Fruit fly (Drosophila melanogaster): ENCODE data around the gene Mob2.

Gene Mob2

dm6 chr3L:11556637-11557036, 5.4 kb downstream of the Mob2 start (continued):
- no peak for TF ChIP-seq danr (GFP tag; IDR thresholded peaks at IDR 0.05)

- peak; percentile 25 for TF ChIP-seq slp2 (GFP tag; optimal IDR thresholded peaks at IDR 0.05)
- TF ChIP-seq CG10267 (tag; optimal IDR thresholded peaks at IDR 0.05) = peak; percentile 79
- TF ChIP-seq CG6272 (GFP tag; IDR thresholded peaks at IDR 0.05) = no peak
- no peak for TF ChIP-seq pfk (GFP tag; optimal IDR thresholded peaks at IDR 0.05)
- no peak for TF ChIP-seq CG5953 (GFP tag; IDR thresholded peaks at IDR 0.05)
- no peak for TF ChIP-seq pb (GFP tag; optimal IDR thresholded peaks at IDR 0.05)
- TF ChIP-seq CG3838 (GFP tag; optimal IDR thresholded peaks at IDR 0.05) = peak; percentile 69
- peak; percentile 25; the same call in 1 of the 2 replicates for TF ChIP-seq hbn (GFP tag; IDR thresholded peaks at IDR 0.05; ENCODE audit: partially characterized antibody)
- TF ChIP-seq NC2β (GFP tag; optimal IDR thresholded peaks at IDR 0.05) = peak; percentile 27
- TF ChIP-seq eyg (GFP tag; optimal IDR thresholded peaks at IDR 0.05) = no peak
- no peak for TF ChIP-seq emc (GFP tag; optimal IDR thresholded peaks at IDR 0.05)
- TF ChIP-seq wek (GFP tag; optimal IDR thresholded peaks at IDR 0.05) = no peak
- no peak for TF ChIP-seq Scr (GFP tag; IDR thresholded peaks at IDR 0.05; ENCODE audit: partially characterized antibody)
- TF ChIP-seq CG30020 (tag; optimal IDR thresholded peaks at IDR 0.05) = peak; percentile 35
- no peak for TF ChIP-seq CG2129 (GFP tag; IDR thresholded peaks at IDR 0.05; ENCODE audit: partially characterized antibody)
- no peak for TF ChIP-seq CG16779 (GFP tag; IDR thresholded peaks at IDR 0.05)
- TF ChIP-seq CG1832 (GFP tag; optimal IDR thresholded peaks at IDR 0.05) = no peak
- no peak for TF ChIP-seq hb (GFP tag; IDR thresholded peaks at IDR 0.05; ENCODE audit: partially characterized antibody)
- no peak for TF ChIP-seq Taf1 (GFP tag; IDR thresholded peaks at IDR 0.05)
- peak; percentile 41 for TF ChIP-seq Fer1 (GFP tag; optimal IDR thresholded peaks at IDR 0.05)
- no peak for TF ChIP-seq ftz-f1 (GFP tag; optimal IDR thresholded peaks at IDR 0.05)
- no peak for TF ChIP-seq YL-1 (GFP tag; optimal IDR thresholded peaks at IDR 0.05)
- no peak for TF ChIP-seq CG9797 (GFP tag; optimal IDR thresholded peaks at IDR 0.05)
- TF ChIP-seq ATbp (GFP tag; optimal IDR thresholded peaks at IDR 0.05) = peak; percentile 38
- no peak for TF ChIP-seq Mad (GFP tag; optimal IDR thresholded peaks at IDR 0.05)
- peak; percentile 52; the same call in 1 of the 2 replicates for TF ChIP-seq Drgx (GFP tag; IDR thresholded peaks at IDR 0.05)
- peak; percentile 46; the same call in 1 of the 2 replicates for TF ChIP-seq wdn (GFP tag; IDR thresholded peaks at IDR 0.05)
- no peak for TF ChIP-seq Poxn (GFP tag; IDR thresholded peaks at IDR 0.05)
- peak; percentile 34 for TF ChIP-seq CG34376 (GFP tag; optimal IDR thresholded peaks at IDR 0.05)
- TF ChIP-seq CG4820 (GFP tag; optimal IDR thresholded peaks at IDR 0.05) = peak; percentile 70
- TF ChIP-seq CG2202 (tag; optimal IDR thresholded peaks at IDR 0.05) = peak; percentile 63
- TF ChIP-seq sima (GFP tag; optimal IDR thresholded peaks at IDR 0.05) = no peak
- no peak for TF ChIP-seq gt (GFP tag; IDR thresholded peaks at IDR 0.05)
- peak; percentile 90 for TF ChIP-seq CG31441 (GFP tag; IDR thresholded peaks at IDR 0.05)
- TF ChIP-seq Atf3 (GFP tag; optimal IDR thresholded peaks at IDR 0.05) = peak; percentile 49
- peak; percentile 31 for TF ChIP-seq CrebB (tag; optimal IDR thresholded peaks at IDR 0.05)
- no peak for TF ChIP-seq CG43689 (GFP tag; IDR thresholded peaks at IDR 0.05)
- peak; percentile 33; the same call in 1 of the 2 replicates for TF ChIP-seq wor (GFP tag; IDR thresholded peaks at IDR 0.05)
- peak; percentile 64 for TF ChIP-seq HHEX (GFP tag; optimal IDR thresholded peaks at IDR 0.05)
- peak; percentile 74 for TF ChIP-seq trem (tag; optimal IDR thresholded peaks at IDR 0.05)
- TF ChIP-seq CG3163 (GFP tag; optimal IDR thresholded peaks at IDR 0.05) = no peak
- no peak for TF ChIP-seq sens-2 (GFP tag; IDR thresholded peaks at IDR 0.05)
- peak; percentile 68 for TF ChIP-seq mirr (GFP tag; optimal IDR thresholded peaks at IDR 0.05)
- no peak for TF ChIP-seq cas (GFP tag; IDR thresholded peaks at IDR 0.05)
- peak; percentile 24 for TF ChIP-seq en (GFP tag; optimal IDR thresholded peaks at IDR 0.05)
- peak; percentile 78 for TF ChIP-seq vvl (GFP tag; IDR thresholded peaks at IDR 0.05)
- TF ChIP-seq Dip2 (GFP tag; IDR thresholded peaks at IDR 0.05) = no peak
Observed at dm6 chr3L:11555662-11556460, 6.2 kb downstream of the Mob2 start.

All from whole organism, embryonic.